Worm (Caenorhabditis elegans) whole organism, young adult: Measurements from ENCODE around the gene ZK686.3.
A peak's percentile ranks its signal among the peaks of the same experiment; 100 is the strongest.

Experiments used
- B0336.3 ChIP-seq: fragments of 200-800 bp; sonication (Bioruptor generic); IDR thresholded peaks from 2 replicates; pipeline ENCODE4 v1.3.6; 2022; ENCODE audit warnings: missing genetic modification characterization, missing compliant biosample characterization
- D2030.7 ChIP-seq: fragments of 200-800 bp; sonication (Bioruptor generic); IDR thresholded peaks from 2 replicates; pipeline ENCODE4 v1.3.6; 2022; ENCODE audit warnings: missing genetic modification reagents, missing genetic modification characterization, missing compliant biosample characterization
- F23B12.7 ChIP-seq: sonication (generic microtip); optimal IDR thresholded peaks from 2 replicates; lab custom pipeline; 2017; ENCODE audit warnings: missing genetic modification characterization, mild to moderate bottlenecking, missing compliant biosample characterization, antibody characterized with exemption, moderate library complexity; ENCODE audit not compliant: insufficient read depth
- F33H1.4 ChIP-seq: fragments of 200-800 bp; sonication (Bioruptor generic); IDR thresholded peaks from 2 replicates; pipeline ENCODE4 v1.3.6; 2022; ENCODE audit warnings: missing genetic modification reagents, missing genetic modification characterization, missing compliant biosample characterization
- F37B4.10 ChIP-seq: fragments of 200-800 bp; sonication (Bioruptor generic); IDR thresholded peaks from 2 replicates; pipeline ENCODE4 v1.3.6; 2022; ENCODE audit warnings: missing genetic modification characterization, missing compliant biosample characterization
- F52B5.7 ChIP-seq: sonication (generic microtip); optimal IDR thresholded peaks from 2 replicates; lab custom pipeline; 2016; ENCODE audit warnings: mild to moderate bottlenecking, missing genetic modification characterization, missing compliant biosample characterization
- F57A8.1 ChIP-seq: fragments of 200-800 bp; sonication (Bioruptor generic); optimal IDR thresholded peaks from 2 replicates; lab custom pipeline; 2018; ENCODE audit warnings: mild to moderate bottlenecking, missing genetic modification characterization, moderate library complexity, missing compliant biosample characterization
- Y56A3A.18 ChIP-seq: fragments of 200-800 bp; sonication (Bioruptor generic); IDR thresholded peaks from 2 replicates; pipeline ENCODE4 v1.3.6; 2022; ENCODE audit warnings: missing genetic modification reagents, missing genetic modification characterization, missing compliant biosample characterization
- aptf-2 ChIP-seq: fragments of 200-800 bp; sonication (Bioruptor generic); conservative IDR thresholded peaks from 2 replicates; pipeline ENCODE4 v1.3.6; 2022; ENCODE audit warnings: missing genetic modification reagents, missing genetic modification characterization, missing compliant biosample characterization
- attf-3 ChIP-seq: fragments of 200-800 bp; sonication (Bioruptor generic); conservative IDR thresholded peaks from 2 replicates; pipeline ENCODE4 v1.3.6; 2022; ENCODE audit warnings: missing genetic modification reagents, missing genetic modification characterization, missing compliant biosample characterization
- attf-6 ChIP-seq: fragments of 200-800 bp; sonication (Bioruptor generic); IDR thresholded peaks from 2 replicates; pipeline ENCODE4 v1.3.6; 2022; ENCODE audit warnings: missing genetic modification reagents, missing genetic modification characterization, missing compliant biosample characterization
- cebp-1 ChIP-seq, 2 experiments: fragments of 200-800 bp in 1 of 2; sonication (Bioruptor generic) in 1 of 2; sonication (generic microtip) in 1 of 2; IDR thresholded peaks in 1 of 2; optimal IDR thresholded peaks in 1 of 2; 2 replicates each; pipeline versions ENCODE4 v1.3.6 to Lab custom; 2017 to 2022; ENCODE audit warnings: missing compliant biosample characterization in 2 of 2, missing genetic modification characterization in 2 of 2, mild to moderate bottlenecking in 1 of 2, missing genetic modification reagents in 1 of 2, moderate library complexity in 1 of 2
- cebp-2 ChIP-seq: fragments of 200-800 bp; sonication (Bioruptor generic); IDR thresholded peaks from 2 replicates; pipeline ENCODE4 v1.3.6; 2022; ENCODE audit warnings: missing genetic modification characterization, missing compliant biosample characterization
- ceh-40 ChIP-seq: fragments of 200-800 bp; sonication (Bioruptor generic); IDR thresholded peaks from 2 replicates; pipeline ENCODE4 v1.3.6; 2022; ENCODE audit warnings: missing genetic modification characterization, missing compliant biosample characterization
- ceh-91 ChIP-seq: fragments of 200-800 bp; sonication (Bioruptor generic); IDR thresholded peaks from 2 replicates; pipeline ENCODE4 v1.3.6; 2022; ENCODE audit warnings: missing genetic modification reagents, missing genetic modification characterization, missing compliant biosample characterization
- dox-1 ChIP-seq: fragments of 200-800 bp; sonication (Bioruptor generic); IDR thresholded peaks from 2 replicates; pipeline ENCODE4 v1.3.6; 2022; ENCODE audit warnings: missing genetic modification reagents, missing genetic modification characterization, missing compliant biosample characterization
- dpff-1 ChIP-seq: sonication (generic microtip); optimal IDR thresholded peaks from 2 replicates; lab custom pipeline; 2017; ENCODE audit warnings: mild to moderate bottlenecking, missing genetic modification characterization, missing compliant biosample characterization
- dpl-1 ChIP-seq: fragments of 150-350 bp; optimal IDR thresholded peaks from 2 replicates; lab custom pipeline; 2014; ENCODE audit warnings: missing biosample characterization, missing genetic modification reagents, missing genetic modification characterization
- him-1 ChIP-seq: sonication (generic microtip); optimal IDR thresholded peaks from 2 replicates; lab custom pipeline; 2016; ENCODE audit warnings: missing genotype, missing genetic modification reagents, missing genetic modification characterization, missing compliant biosample characterization
- hmg-20 ChIP-seq: fragments of 200-800 bp; sonication (Bioruptor generic); IDR thresholded peaks from 2 replicates; pipeline ENCODE4 v1.3.6; 2022; ENCODE audit warnings: missing genetic modification reagents, missing genetic modification characterization, missing compliant biosample characterization
- lag-1 ChIP-seq: fragments of 200-800 bp; sonication (Bioruptor generic); IDR thresholded peaks from 2 replicates; pipeline ENCODE4 v1.3.6; 2022; ENCODE audit warnings: missing genetic modification reagents, missing genetic modification characterization, missing compliant biosample characterization
- let-607 ChIP-seq, 2 experiments: fragments of 200-800 bp in 1 of 2; sonication (Bioruptor generic) in 1 of 2; sonication (generic microtip) in 1 of 2; optimal IDR thresholded peaks; 2 replicates each; lab custom pipeline; 2016 to 2018; ENCODE audit warnings: mild to moderate bottlenecking in 2 of 2, missing compliant biosample characterization in 2 of 2, missing genetic modification characterization in 2 of 2, moderate library complexity in 2 of 2, missing genotype in 1 of 2
- lir-1 ChIP-seq: fragments of 200-800 bp; sonication (Bioruptor generic); conservative IDR thresholded peaks from 2 replicates; pipeline ENCODE4 v1.3.6; 2022; ENCODE audit warnings: missing genetic modification reagents, missing genetic modification characterization, missing compliant biosample characterization
- madf-10 ChIP-seq: sonication (generic microtip); optimal IDR thresholded peaks from 2 replicates; lab custom pipeline; 2016; ENCODE audit warnings: mild to moderate bottlenecking, missing genetic modification characterization, missing compliant biosample characterization
- madf-8 ChIP-seq: fragments of 200-800 bp; sonication (Bioruptor generic); conservative IDR thresholded peaks from 2 replicates; pipeline ENCODE4 v1.3.6; 2022; ENCODE audit warnings: missing genetic modification reagents, missing genetic modification characterization, missing compliant biosample characterization
- mcd-1 ChIP-seq: fragments of 200-800 bp; sonication (Bioruptor generic); IDR thresholded peaks from 2 replicates; pipeline ENCODE4 v1.3.6; 2022; ENCODE audit warnings: missing genetic modification reagents, missing genetic modification characterization, missing compliant biosample characterization
- mes-4 ChIP-seq: sonication (generic microtip); optimal IDR thresholded peaks from 2 replicates; lab custom pipeline; 2016; ENCODE audit warnings: missing genotype, missing genetic modification characterization, missing compliant biosample characterization
- nfya-2 ChIP-seq: fragments of 200-800 bp; sonication (Bioruptor generic); IDR thresholded peaks from 2 replicates; pipeline ENCODE4 v1.3.6; 2022; ENCODE audit warnings: missing genetic modification reagents, missing genetic modification characterization, missing compliant biosample characterization
- nhr-27 ChIP-seq: fragments of 200-800 bp; sonication (Bioruptor generic); optimal IDR thresholded peaks from 2 replicates; lab custom pipeline; 2018; ENCODE audit warnings: mild to moderate bottlenecking, missing genetic modification characterization, moderate library complexity, missing compliant biosample characterization
- nhr-90 ChIP-seq: sonication (generic microtip); optimal IDR thresholded peaks from 2 replicates; lab custom pipeline; 2016; ENCODE audit warnings: missing genotype, mild to moderate bottlenecking, missing genetic modification characterization, missing compliant biosample characterization
- pbrm-1 ChIP-seq: fragments of 200-800 bp; sonication (Bioruptor generic); IDR thresholded peaks from 2 replicates; pipeline ENCODE4 v1.3.6; 2022; ENCODE audit warnings: missing genetic modification reagents, missing genetic modification characterization, missing compliant biosample characterization
- repo-1 ChIP-seq: sonication (generic microtip); optimal IDR thresholded peaks from 2 replicates; lab custom pipeline; 2017; ENCODE audit warnings: mild to moderate bottlenecking, missing genetic modification characterization, missing compliant biosample characterization
- rpc-1 ChIP-seq, 2 experiments: fragments of 150-350 bp in 1 of 2; sonication (generic microtip) in 1 of 2; optimal IDR thresholded peaks; 2 replicates each; lab custom pipeline; 2014 to 2018; ENCODE audit warnings: missing biosample characterization in 1 of 2, missing genetic modification characterization in 1 of 2, missing genetic modification reagents in 1 of 2, missing genotype in 1 of 2
- sdz-38 ChIP-seq: sonication (generic microtip); optimal IDR thresholded peaks from 2 replicates; lab custom pipeline; 2016; ENCODE audit warnings: missing genotype, missing genetic modification characterization, missing compliant biosample characterization
- sea-2 ChIP-seq: fragments of 200-800 bp; sonication (Bioruptor generic); IDR thresholded peaks from 2 replicates; pipeline ENCODE4 v1.3.6; 2022; ENCODE audit warnings: missing genetic modification characterization, missing compliant biosample characterization
- snpc-1.1 ChIP-seq: sonication (generic microtip); optimal IDR thresholded peaks from 2 replicates; lab custom pipeline; 2017; ENCODE audit warnings: missing genetic modification characterization, mild to moderate bottlenecking, missing compliant biosample characterization, antibody characterized with exemption, moderate library complexity, missing genotype, missing genetic modification reagents; ENCODE audit not compliant: insufficient read depth
- snpc-1.3 ChIP-seq: sonication (generic microtip); optimal IDR thresholded peaks from 2 replicates; lab custom pipeline; 2017; ENCODE audit warnings: missing genetic modification characterization, mild to moderate bottlenecking, missing compliant biosample characterization, antibody characterized with exemption, moderate library complexity, missing genotype, missing genetic modification reagents; ENCODE audit not compliant: insufficient read depth
- snpc-3.4 ChIP-seq: sonication (generic microtip); optimal IDR thresholded peaks from 2 replicates; lab custom pipeline; 2017; ENCODE audit warnings: missing genetic modification characterization, mild to moderate bottlenecking, missing compliant biosample characterization, antibody characterized with exemption, moderate library complexity, missing genotype, missing genetic modification reagents
- snpc-4 ChIP-seq, 5 experiments: fragments of 150-350 bp in 1 of 5; sonication (generic microtip) in 4 of 5; optimal IDR thresholded peaks; 2 replicates each; lab custom pipeline; 2014 to 2018; ENCODE audit warnings: missing genetic modification characterization in 5 of 5, missing biosample characterization in 3 of 5, antibody characterized with exemption in 2 of 5, mild to moderate bottlenecking in 2 of 5, missing compliant biosample characterization in 2 of 5, missing genotype in 2 of 5, moderate library complexity in 2 of 5, missing genetic modification reagents in 1 of 5
- tlf-1 ChIP-seq: fragments of 200-800 bp; sonication (Bioruptor generic); optimal IDR thresholded peaks from 2 replicates; lab custom pipeline; 2018; ENCODE audit warnings: mild to moderate bottlenecking, missing genetic modification characterization, missing compliant biosample characterization
- xnd-1 ChIP-seq: sonication (generic microtip); optimal IDR thresholded peaks from 2 replicates; lab custom pipeline; 2016; ENCODE audit warnings: missing genotype, missing genetic modification reagents, missing genetic modification characterization, missing compliant biosample characterization
- zim-3 ChIP-seq: sonication (generic microtip); optimal IDR thresholded peaks from 2 replicates; lab custom pipeline; 2017; ENCODE audit warnings: mild to moderate bottlenecking, missing genetic modification characterization, moderate library complexity, missing compliant biosample characterization
- ztf-18 ChIP-seq: sonication (generic microtip); optimal IDR thresholded peaks from 2 replicates; lab custom pipeline; 2016; ENCODE audit warnings: missing genotype, mild to moderate bottlenecking, missing genetic modification characterization, missing compliant biosample characterization
- ztf-25 ChIP-seq: fragments of 200-800 bp; sonication (Bioruptor generic); IDR thresholded peaks from 2 replicates; pipeline ENCODE4 v1.3.6; 2022; ENCODE audit warnings: missing genetic modification reagents, missing genetic modification characterization, missing compliant biosample characterization
- ztf-3 ChIP-seq: fragments of 200-800 bp; sonication (Bioruptor generic); optimal IDR thresholded peaks from 2 replicates; lab custom pipeline; 2018; ENCODE audit warnings: mild to moderate bottlenecking, missing genetic modification characterization, missing compliant biosample characterization

The ZK686.3 gene

ce11 chrIII:7806947-7807346, 38.1 kb upstream of the ZK686.3 start:
- TF ChIP-seq F57A8.1 (GFP tag; lab: Kevin White, UChicago) (no peak), attf-3 (no peak), dpff-1 (tag; lab: Kevin White, UChicago) (no peak), nhr-90 (tag; lab: Kevin White, UChicago) (no peak), mcd-1 (GFP tag; lab: Robert Waterston, UW) (no peak), let-607 (tag; optimal IDR thresholded peaks at IDR 0.05; lab: Kevin White, UChicago) (no peak), nhr-27 (no peak), repo-1 (tag; lab: Kevin White, UChicago) (no peak), lag-1 (no peak), madf-10 (tag; lab: Kevin White, UChicago) (no peak), ceh-91 (GFP tag; lab: Robert Waterston, UW) (no peak), mes-4 (tag; lab: Kevin White, UChicago) (no peak), ztf-3 (GFP tag; lab: Kevin White, UChicago) (no peak), snpc-1.3 (no peak), sea-2 (GFP tag; lab: Robert Waterston, UW) (no peak), D2030.7 (GFP tag; lab: Robert Waterston, UW) (no peak), B0336.3 (GFP tag; lab: Robert Waterston, UW) (no peak)

- TF ChIP-seq cebp-2 (no peak), attf-6 (GFP tag; lab: Robert Waterston, UW) (no peak), ceh-40 (no peak), cebp-1 (GFP tag; IDR thresholded peaks at IDR 0.05; lab: Robert Waterston, UW) (no peak), cebp-1 (tag; optimal IDR thresholded peaks at IDR 0.05; lab: Kevin White, UChicago) (no peak), rpc-1 (optimal IDR thresholded peaks at IDR 0.05; lab: Kevin White, UChicago) (no peak), rpc-1 (tag; optimal IDR thresholded peaks at IDR 0.05; lab: Kevin White, UChicago) (no peak), snpc-3.4 (tag; lab: Kevin White, UChicago) (no peak), mcd-1 (GFP tag; lab: Robert Waterston, UW) (no peak), pbrm-1 (GFP tag; lab: Robert Waterston, UW) (no peak), nhr-90 (tag; lab: Kevin White, UChicago) (no peak), F52B5.7 (tag; lab: Kevin White, UChicago) (no peak), ztf-25 (GFP tag; lab: Robert Waterston, UW) (no peak), dox-1 (GFP tag; lab: Robert Waterston, UW) (no peak), let-607 (tag; optimal IDR thresholded peaks at IDR 0.05; lab: Kevin White, UChicago) (no peak), F37B4.10 (GFP tag; lab: Robert Waterston, UW) (no peak), F33H1.4 (GFP tag; lab: Robert Waterston, UW) (no peak), aptf-2 (no peak), hmg-20 (GFP tag; lab: Robert Waterston, UW) (no peak), lir-1 (GFP tag; lab: Robert Waterston, UW) (no peak), sdz-38 (tag; lab: Kevin White, UChicago) (no peak), zim-3 (tag; lab: Kevin White, UChicago) (no peak)
These were observed 36.4 kb upstream of the ZK686.3 start for ce11 chrIII:7805253-7805652.

ce11 chrIII:7795311-7795710, 26.4 kb upstream of the ZK686.3 start, which contains the start of gene cyk-7:
cyk-7 (minus strand) TSS chrIII:7795409.
- TF ChIP-seq him-1 (tag; lab: Kevin White, UChicago) (peak; percentile 64), snpc-1.1 (tag; lab: Kevin White, UChicago) (peak; percentile 24), tlf-1 (GFP tag; lab: Kevin White, UChicago) (peak; percentile 26), snpc-3.4 (tag; lab: Kevin White, UChicago) (peak; percentile 55), Y56A3A.18 (GFP tag; lab: Robert Waterston, UW) (no peak), ztf-18 (peak; percentile 97), F23B12.7 (tag; lab: Kevin White, UChicago) (peak; percentile 51), dpl-1 (GFP tag; lab: Kevin White, UChicago) (peak; percentile 77), xnd-1 (tag; lab: Kevin White, UChicago) (peak; percentile 69), attf-3 (peak; percentile 44; the same call in 1 of the 2 replicates), F33H1.4 (GFP tag; lab: Robert Waterston, UW) (peak; percentile 69), snpc-4 (GFP tag; optimal IDR thresholded peaks at IDR 0.05; lab: Kevin White, UChicago) (no peak), snpc-4 (tag; optimal IDR thresholded peaks at IDR 0.05; lab: Kevin White, UChicago) (peak in 1 of 4 experiments; percentile 28), nfya-2 (GFP tag; lab: Robert Waterston, UW) (no peak), madf-8 (peak; percentile 56)
